Fruit fly (Drosophila melanogaster) whole organism, embryonic: ENCODE results near the gene alphaTub84B.

Source experiments
- CG10321 ChIP-seq: fragments of 200-800 bp; sonication (Bioruptor generic); IDR thresholded peaks from 2 replicates; pipeline ENCODE4 v1.3.6; 2022; ENCODE audit warnings: missing biosample characterization, missing genetic modification characterization
- CG11695 ChIP-seq: fragments of 200-800 bp; sonication (Bioruptor generic); IDR thresholded peaks from 3 replicates; pipeline ENCODE4 v1.3.6; 2022; ENCODE audit warnings: missing biosample characterization, missing genetic modification characterization
- CG12769 ChIP-seq: fragments of 200-800 bp; sonication (Bioruptor generic); optimal IDR thresholded peaks from 2 replicates; lab custom pipeline; 2019; ENCODE audit warnings: missing biosample characterization, mild to moderate bottlenecking, missing genetic modification characterization, moderate library complexity
- CG14860 ChIP-seq: fragments of 200-800 bp; sonication (Bioruptor generic); IDR thresholded peaks from 3 replicates; pipeline ENCODE4 v1.3.6; 2022; ENCODE audit warnings: missing biosample characterization, missing genetic modification characterization; ENCODE audit not compliant: partially characterized antibody
- CG17568 ChIP-seq: fragments of 200-800 bp; sonication (Bioruptor generic); optimal IDR thresholded peaks from 2 replicates; lab custom pipeline; 2018; ENCODE audit warnings: missing biosample characterization, mild to moderate bottlenecking, missing genetic modification characterization, moderate library complexity
- CG18619 ChIP-seq: fragments of 200-800 bp; sonication (Bioruptor generic); optimal IDR thresholded peaks from 3 replicates; lab custom pipeline; 2017; ENCODE audit warnings: missing biosample characterization, mild to moderate bottlenecking, missing genetic modification characterization
- CG31224 ChIP-seq: fragments of 200-800 bp; sonication (Bioruptor generic); IDR thresholded peaks from 2 replicates; pipeline ENCODE4 v1.3.6; 2022; ENCODE audit warnings: missing biosample characterization, missing genetic modification characterization
- CG3838 ChIP-seq: fragments of 200-800 bp; sonication (Bioruptor generic); optimal IDR thresholded peaks from 3 replicates; lab custom pipeline; 2016; ENCODE audit warnings: missing biosample characterization, missing genetic modification characterization
- CG42726 ChIP-seq: fragments of 200-800 bp; sonication (Bioruptor generic); IDR thresholded peaks from 2 replicates; pipeline ENCODE4 v1.3.6; 2022; ENCODE audit warnings: missing biosample characterization, missing genetic modification characterization; ENCODE audit not compliant: partially characterized antibody
- CG4424 ChIP-seq: fragments of 200-800 bp; sonication (Bioruptor generic); optimal IDR thresholded peaks from 3 replicates; lab custom pipeline; 2016; ENCODE audit warnings: missing biosample characterization, missing genetic modification characterization
- CG5180 ChIP-seq: fragments of 200-800 bp; sonication (Bioruptor generic); optimal IDR thresholded peaks from 3 replicates; lab custom pipeline; 2017; ENCODE audit warnings: missing biosample characterization, missing genetic modification characterization, mild to moderate bottlenecking, moderate library complexity, missing genetic modification reagents
- CG6254 ChIP-seq: fragments of 200-800 bp; sonication (Bioruptor generic); optimal IDR thresholded peaks from 3 replicates; lab custom pipeline; 2017; ENCODE audit warnings: mild to moderate bottlenecking, missing biosample characterization, missing genetic modification reagents, missing genetic modification characterization
- CG6654 ChIP-seq: fragments of 200-800 bp; sonication (Bioruptor generic); optimal IDR thresholded peaks from 2 replicates; lab custom pipeline; 2017; ENCODE audit warnings: missing biosample characterization, mild to moderate bottlenecking, missing genetic modification characterization
- CG7786 ChIP-seq: fragments of 200-800 bp; sonication (Bioruptor generic); optimal IDR thresholded peaks from 2 replicates; lab custom pipeline; 2016; ENCODE audit warnings: missing biosample characterization, missing genetic modification characterization
- CG7963 ChIP-seq: fragments of 200-800 bp; sonication (Bioruptor generic); IDR thresholded peaks from 3 replicates; pipeline ENCODE4 v1.3.6; 2022; ENCODE audit warnings: missing biosample characterization, missing genetic modification characterization; ENCODE audit not compliant: partially characterized antibody
- CG8765 ChIP-seq: fragments of 200-800 bp; sonication (Bioruptor generic); IDR thresholded peaks from 2 replicates; pipeline ENCODE4 v1.3.6; 2022; ENCODE audit warnings: missing biosample characterization, missing genetic modification characterization
- CG9932 ChIP-seq: fragments of 200-800 bp; sonication (Bioruptor generic); IDR thresholded peaks from 2 replicates; pipeline ENCODE4 v1.3.6; 2022; ENCODE audit warnings: missing biosample characterization, missing genetic modification characterization
- Camta ChIP-seq: fragments of 200-800 bp; sonication (Bioruptor generic); optimal IDR thresholded peaks from 2 replicates; lab custom pipeline; 2016; ENCODE audit warnings: missing biosample characterization, missing genetic modification characterization
- Dip3 ChIP-seq: fragments of 200-800 bp; sonication (Bioruptor generic); optimal IDR thresholded peaks from 3 replicates; lab custom pipeline; 2016; ENCODE audit warnings: missing biosample characterization, missing genetic modification characterization
- Ets97D ChIP-seq: fragments of 200-800 bp; sonication (Bioruptor generic); optimal IDR thresholded peaks from 3 replicates; lab custom pipeline; 2016; ENCODE audit warnings: missing biosample characterization, missing genetic modification characterization
- NfI ChIP-seq: fragments of 200-800 bp; sonication (Bioruptor generic); optimal IDR thresholded peaks from 3 replicates; lab custom pipeline; 2018; ENCODE audit warnings: missing biosample characterization, mild to moderate bottlenecking, missing genetic modification characterization, moderate library complexity
- Ptx1 ChIP-seq: fragments of 200-800 bp; sonication (Bioruptor generic); IDR thresholded peaks from 2 replicates; pipeline ENCODE4 v1.3.6; 2022; ENCODE audit warnings: missing biosample characterization, missing genetic modification characterization
- Six4 ChIP-seq: fragments of 200-800 bp; sonication (Bioruptor generic); optimal IDR thresholded peaks from 2 replicates; lab custom pipeline; 2016; ENCODE audit warnings: missing biosample characterization, missing genetic modification characterization
- Sox100B ChIP-seq: fragments of 200-800 bp; sonication (Bioruptor generic); optimal IDR thresholded peaks from 3 replicates; lab custom pipeline; 2018; ENCODE audit warnings: missing biosample characterization, mild to moderate bottlenecking, missing genetic modification characterization
- amos ChIP-seq: fragments of 200-800 bp; sonication (Bioruptor generic); IDR thresholded peaks from 2 replicates; pipeline ENCODE4 v1.3.6; 2022; ENCODE audit warnings: missing biosample characterization, missing genetic modification characterization; ENCODE audit not compliant: partially characterized antibody
- cg ChIP-seq: fragments of 200-800 bp; sonication (Bioruptor generic); optimal IDR thresholded peaks from 3 replicates; lab custom pipeline; 2019; ENCODE audit warnings: missing biosample characterization, mild to moderate bottlenecking, missing genetic modification characterization, moderate library complexity
- crc ChIP-seq: fragments of 200-800 bp; sonication (Bioruptor generic); optimal IDR thresholded peaks from 2 replicates; lab custom pipeline; 2016; ENCODE audit warnings: missing biosample characterization, missing genetic modification characterization
- da ChIP-seq: fragments of 200-800 bp; sonication (Bioruptor generic); optimal IDR thresholded peaks from 2 replicates; lab custom pipeline; 2016; ENCODE audit warnings: missing biosample characterization, missing genetic modification characterization
- dmrt99B ChIP-seq: fragments of 200-800 bp; sonication (Bioruptor generic); optimal IDR thresholded peaks from 2 replicates; lab custom pipeline; 2018; ENCODE audit warnings: missing biosample characterization, mild to moderate bottlenecking, missing genetic modification characterization, moderate library complexity
- ewg ChIP-seq: fragments of 200-800 bp; sonication (Bioruptor generic); optimal IDR thresholded peaks from 3 replicates; lab custom pipeline; 2017; ENCODE audit warnings: mild to moderate bottlenecking, missing biosample characterization, missing genetic modification reagents, missing genetic modification characterization
- hbn ChIP-seq: fragments of 200-800 bp; sonication (Bioruptor generic); IDR thresholded peaks from 2 replicates; pipeline ENCODE4 v1.3.6; 2022; ENCODE audit warnings: missing biosample characterization, missing genetic modification characterization; ENCODE audit not compliant: partially characterized antibody
- kay ChIP-seq: fragments of 200-800 bp; sonication (Bioruptor generic); optimal IDR thresholded peaks from 2 replicates; lab custom pipeline; 2016; ENCODE audit warnings: missing biosample characterization, missing genetic modification characterization
- kni ChIP-seq: fragments of 200-800 bp; sonication (Bioruptor generic); optimal IDR thresholded peaks from 3 replicates; lab custom pipeline; 2017; ENCODE audit warnings: mild to moderate bottlenecking, missing biosample characterization, missing genetic modification reagents, missing genetic modification characterization
- lbe ChIP-seq: fragments of 200-800 bp; sonication (Bioruptor generic); optimal IDR thresholded peaks from 2 replicates; lab custom pipeline; 2016; ENCODE audit warnings: missing biosample characterization, mild to moderate bottlenecking, missing genetic modification characterization
- lola ChIP-seq, 3 experiments: fragments of >200 bp in 2 of 3; fragments of 200-800 bp in 1 of 3; sonication (Bioruptor generic) in 1 of 3; optimal IDR thresholded peaks; 2 replicates each; lab custom pipeline; 2017 to 2019; ENCODE audit warnings: missing biosample characterization in 3 of 3, missing genetic modification characterization in 3 of 3, mild to moderate bottlenecking in 1 of 3, moderate library complexity in 1 of 3
- mam ChIP-seq: fragments of 200-800 bp; sonication (Bioruptor generic); optimal IDR thresholded peaks from 3 replicates; lab custom pipeline; 2016; ENCODE audit warnings: missing biosample characterization, missing genetic modification characterization
- mld ChIP-seq: fragments of 200-800 bp; sonication (Bioruptor generic); IDR thresholded peaks from 3 replicates; pipeline ENCODE4 v1.3.6; 2022; ENCODE audit warnings: missing biosample characterization, missing genetic modification characterization; ENCODE audit not compliant: partially characterized antibody
- repo ChIP-seq: fragments of 200-800 bp; sonication (Bioruptor generic); optimal IDR thresholded peaks from 2 replicates; lab custom pipeline; 2016; ENCODE audit warnings: missing biosample characterization, missing genetic modification characterization
- seq ChIP-seq: fragments of 200-800 bp; sonication (Bioruptor generic); IDR thresholded peaks from 2 replicates; pipeline ENCODE4 v1.3.6; 2022; ENCODE audit warnings: missing biosample characterization, missing genetic modification characterization
- sna ChIP-seq: fragments of 200-800 bp; sonication (Bioruptor generic); IDR thresholded peaks from 2 replicates; pipeline ENCODE4 v1.3.6; 2022; ENCODE audit warnings: missing biosample characterization, missing genetic modification characterization; ENCODE audit not compliant: partially characterized antibody
- stwl ChIP-seq: fragments of 200-800 bp; sonication (Bioruptor generic); optimal IDR thresholded peaks from 3 replicates; lab custom pipeline; 2018; ENCODE audit warnings: missing biosample characterization, mild to moderate bottlenecking, missing genetic modification characterization, moderate library complexity
- trem ChIP-seq: fragments of 200-800 bp; optimal IDR thresholded peaks from 3 replicates; lab custom pipeline; 2019; ENCODE audit warnings: missing biosample characterization, mild to moderate bottlenecking, missing genetic modification characterization, moderate library complexity
- unpg ChIP-seq: fragments of 200-800 bp; sonication (Bioruptor generic); optimal IDR thresholded peaks from 3 replicates; lab custom pipeline; 2018; ENCODE audit warnings: missing biosample characterization, mild to moderate bottlenecking, missing genetic modification characterization, moderate library complexity
- zen ChIP-seq: fragments of 200-800 bp; sonication (Bioruptor generic); optimal IDR thresholded peaks from 3 replicates; lab custom pipeline; 2018; ENCODE audit warnings: missing biosample characterization, mild to moderate bottlenecking, missing genetic modification characterization, moderate library complexity
- zen2 ChIP-seq: fragments of 200-800 bp; sonication (Bioruptor generic); IDR thresholded peaks from 3 replicates; pipeline ENCODE4 v1.3.6; 2022; ENCODE audit warnings: missing biosample characterization, missing genetic modification characterization; ENCODE audit not compliant: partially characterized antibody
- zf30C ChIP-seq: fragments of 200-800 bp; sonication (Bioruptor generic); optimal IDR thresholded peaks from 3 replicates; lab custom pipeline; 2018; ENCODE audit warnings: missing biosample characterization, mild to moderate bottlenecking, missing genetic modification characterization
- zfh1 ChIP-seq: fragments of 200-800 bp; sonication (Bioruptor generic); IDR thresholded peaks from 3 replicates; pipeline ENCODE4 v1.3.6; 2022; ENCODE audit warnings: missing biosample characterization, missing genetic modification characterization

alphaTub84B gene

DNA sequence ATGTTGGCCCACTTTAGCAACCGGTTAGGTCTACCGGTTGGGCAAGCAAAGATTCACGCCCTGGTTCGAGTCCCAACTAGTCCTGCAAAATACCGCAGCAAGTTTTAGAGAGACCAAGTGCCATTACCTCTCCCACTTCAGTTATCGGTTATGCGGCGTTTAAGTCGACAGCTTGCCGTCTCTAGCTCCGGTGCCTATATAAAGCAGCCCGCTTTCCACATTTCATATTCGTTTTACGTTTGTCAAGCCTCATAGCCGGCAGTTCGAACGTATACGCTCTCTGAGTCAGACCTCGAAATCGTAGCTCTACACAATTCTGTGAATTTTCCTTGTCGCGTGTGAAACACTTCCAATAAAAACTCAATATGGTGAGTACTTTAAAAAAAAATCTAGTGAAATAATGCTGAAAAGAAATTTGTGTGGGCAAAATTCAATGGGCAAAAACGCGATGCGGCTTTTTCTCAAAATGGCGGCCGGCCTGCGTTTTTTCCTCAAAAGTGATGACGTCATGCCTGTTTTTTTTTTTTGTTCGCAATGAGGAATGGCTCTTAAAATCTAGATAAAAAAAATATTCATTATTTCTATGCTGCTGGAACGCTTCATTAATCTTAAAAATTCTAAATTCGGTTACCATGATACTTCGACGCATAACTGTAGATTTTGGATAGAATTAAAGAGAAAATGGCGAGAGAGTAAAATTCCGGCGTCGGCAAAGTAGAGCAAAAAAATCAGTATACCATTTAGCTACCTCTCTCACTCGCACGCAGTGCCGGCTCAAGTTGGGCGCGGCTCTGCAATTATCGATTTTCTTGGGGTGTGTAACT lies at the start of gene alphaTub84B (continued):
- peak; percentile 62 for TF ChIP-seq Ets97D (GFP tag; lab: Kevin White, UChicago)
- TF ChIP-seq kni (GFP tag; lab: Kevin White, UChicago), result peak; percentile 88
- peak; percentile 63 for TF ChIP-seq dmrt99B (tag; lab: Kevin White, UChicago)
- no peak for TF ChIP-seq CG6254
- peak; percentile 54 for TF ChIP-seq CG7786 (GFP tag; lab: Kevin White, UChicago)
- TF ChIP-seq trem (tag; lab: Kevin White, UChicago), result peak; percentile 64
- TF ChIP-seq Ptx1 (GFP tag; lab: Robert Waterston, UW), result 0 out of 2 replicates have a peak, but pooled peaks have one; percentile 16
- TF ChIP-seq NfI (GFP tag; lab: Kevin White, UChicago), result peak; percentile 49
- TF ChIP-seq CG7963 (GFP tag; lab: Robert Waterston, UW), result 0 out of 3 replicates have a peak, but pooled peaks have one; percentile 20
- TF ChIP-seq zen (tag; lab: Kevin White, UChicago), result peak; percentile 34
- TF ChIP-seq zf30C, result peak; percentile 41
- TF ChIP-seq CG8765 (GFP tag; lab: Robert Waterston, UW), result no peak
- no peak for TF ChIP-seq CG3838
- TF ChIP-seq CG18619 (GFP tag; lab: Kevin White, UChicago), result peak; percentile 53
- TF ChIP-seq CG11695 (GFP tag; lab: Robert Waterston, UW), result no peak
- TF ChIP-seq amos (GFP tag; lab: Robert Waterston, UW), result peak; percentile 68
- 0 out of 2 replicates have a peak, but pooled peaks have one; percentile 27 for TF ChIP-seq CG10321 (GFP tag; lab: Robert Waterston, UW)
- TF ChIP-seq Six4 (GFP tag; lab: Kevin White, UChicago), result peak; percentile 6
- TF ChIP-seq Camta (GFP tag; lab: Kevin White, UChicago), result peak; percentile 69
- TF ChIP-seq CG17568 (GFP tag; lab: Kevin White, UChicago), result peak; percentile 48
- peak; percentile 33 for TF ChIP-seq CG4424 (GFP tag; lab: Kevin White, UChicago)
- TF ChIP-seq repo, result peak; percentile 71
- TF ChIP-seq hbn (GFP tag; lab: Robert Waterston, UW), result no peak
- no peak for TF ChIP-seq sna (GFP tag; lab: Robert Waterston, UW)
- peak; percentile 58 for TF ChIP-seq CG9932
- peak; percentile 57 for TF ChIP-seq lbe
- no peak for TF ChIP-seq CG31224 (GFP tag; lab: Robert Waterston, UW)
- TF ChIP-seq stwl (tag; lab: Kevin White, UChicago), result peak; percentile 47
- no peak for TF ChIP-seq CG6654 (GFP tag; lab: Kevin White, UChicago)
- TF ChIP-seq zen2, result peak; percentile 40; the same call in 1 of the 3 replicates
- TF ChIP-seq kay (GFP tag; lab: Kevin White, UChicago), result peak; percentile 90
- TF ChIP-seq CG5180 (GFP tag; lab: Kevin White, UChicago), result peak; percentile 52
- TF ChIP-seq CG42726, result peak; percentile 89
- no peak for TF ChIP-seq cg
- TF ChIP-seq Sox100B (GFP tag; lab: Kevin White, UChicago), result peak; percentile 56
- peak; percentile 43 for TF ChIP-seq unpg
- peak; percentile 44; the same call in 1 of the 2 replicates for TF ChIP-seq seq (GFP tag; lab: Robert Waterston, UW)
- TF ChIP-seq CG14860 (GFP tag; lab: Robert Waterston, UW), result peak; percentile 29; the same call in 1 of the 3 replicates
- peak; percentile 19 for TF ChIP-seq crc (GFP tag; lab: Kevin White, UChicago)
- peak; percentile 14 for TF ChIP-seq da
- TF ChIP-seq lola (GFP tag; optimal IDR thresholded peaks at IDR 0.05; lab: Kevin White, UChicago), result no peak
- peak; percentile 79 for TF ChIP-seq CG12769 (tag; lab: Kevin White, UChicago)
- TF ChIP-seq Dip3 (GFP tag; lab: Kevin White, UChicago), result peak; percentile 33
- TF ChIP-seq mld (GFP tag; lab: Robert Waterston, UW), result no peak; the same call in 2 of the 3 replicates
- peak; percentile 53 for TF ChIP-seq mam (GFP tag; lab: Kevin White, UChicago)
- peak; percentile 78 for TF ChIP-seq zfh1 (GFP tag; lab: Robert Waterston, UW)
- peak; percentile 42 for TF ChIP-seq ewg
